Fruit fly (Drosophila melanogaster): ENCODE measurements around the gene Zmynd8.

DNA sequence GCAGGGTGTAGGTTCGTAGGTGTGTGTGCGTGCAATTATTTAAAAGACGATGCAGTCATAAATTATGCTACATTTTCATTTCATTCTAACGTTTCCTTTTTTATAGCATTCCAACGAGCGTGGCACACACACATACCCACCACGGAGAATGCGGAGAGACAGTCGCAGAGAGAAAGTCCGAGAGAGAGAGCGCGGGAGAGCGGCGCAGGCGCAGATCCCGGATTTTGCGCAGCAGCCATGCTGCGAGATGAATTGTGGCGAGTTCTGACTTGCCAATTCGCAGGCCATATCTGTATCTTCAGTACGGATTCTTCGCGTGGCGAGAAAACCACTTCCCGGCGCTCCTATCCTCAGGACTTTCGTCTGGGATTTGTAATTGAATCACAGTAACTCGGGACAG is 47.5 kb upstream of the Zmynd8 start, which contains the start of gene kek6:
- no peak for TF ChIP-seq dmrt93B (GFP tag; optimal IDR thresholded peaks at IDR 0.05)
- TF ChIP-seq GATAd (GFP tag; optimal IDR thresholded peaks at IDR 0.05) = no peak
- no peak for TF ChIP-seq dl (GFP tag; optimal IDR thresholded peaks at IDR 0.05; ENCODE audit: insufficient read depth in 1 of 2, partially characterized antibody in 2 of 2)
- no peak for TF ChIP-seq sv (GFP tag; optimal IDR thresholded peaks at IDR 0.05)

Data from whole organism, wandering third instar larva.